Worm (Caenorhabditis elegans) whole organism, L3 larva: ENCODE measurements around the gene dis-3.
A peak's percentile ranks its signal among the peaks of the same experiment; 100 is the strongest.

Source experiments
- R02D3.7 ChIP-seq: fragments of 150-350 bp; optimal IDR thresholded peaks from 2 replicates; lab custom pipeline; 2014; ENCODE audit warnings: missing biosample characterization, missing genetic modification characterization
- ZK546.5 ChIP-seq: sonication (generic microtip); optimal IDR thresholded peaks from 2 replicates; lab custom pipeline; 2017; ENCODE audit warnings: missing biosample characterization, missing genetic modification characterization
- aly-2 ChIP-seq: fragments of 150-350 bp; optimal IDR thresholded peaks from 2 replicates; lab custom pipeline; 2014; ENCODE audit warnings: missing biosample characterization, missing genetic modification characterization
- ama-1 ChIP-seq: fragments of 150-350 bp; optimal IDR thresholded peaks from 2 replicates; lab custom pipeline; 2018
- ceh-16 ChIP-seq: sonication (generic microtip); optimal IDR thresholded peaks from 2 replicates; lab custom pipeline; 2017; ENCODE audit warnings: missing biosample characterization, missing genetic modification characterization
- ceh-28 ChIP-seq: fragments of 150-350 bp; optimal IDR thresholded peaks from 2 replicates; lab custom pipeline; 2014; ENCODE audit warnings: missing biosample characterization, missing genetic modification reagents, missing genetic modification characterization
- ceh-82 ChIP-seq: fragments of 150-350 bp; optimal IDR thresholded peaks from 2 replicates; lab custom pipeline; 2014; ENCODE audit warnings: missing biosample characterization, missing genetic modification characterization
- ceh-9 ChIP-seq: sonication (generic microtip); optimal IDR thresholded peaks from 2 replicates; lab custom pipeline; 2018; ENCODE audit warnings: missing biosample characterization, missing genetic modification characterization
- daf-12 ChIP-seq: fragments of 150-350 bp; optimal IDR thresholded peaks from 2 replicates; lab custom pipeline; 2014; ENCODE audit warnings: missing biosample characterization, missing genetic modification reagents, missing genetic modification characterization
- egl-27 ChIP-seq: sonication (generic microtip); optimal IDR thresholded peaks from 4 replicates; lab custom pipeline; 2017; ENCODE audit warnings: missing biosample characterization, missing genetic modification reagents, missing genetic modification characterization
- egl-5 ChIP-seq: fragments of 150-350 bp; optimal IDR thresholded peaks from 2 replicates; lab custom pipeline; 2017; ENCODE audit warnings: missing biosample characterization, missing genetic modification reagents, missing genetic modification characterization, inconsistent platforms
- elt-1 ChIP-seq: fragments of 150-350 bp; optimal IDR thresholded peaks from 2 replicates; lab custom pipeline; 2014; ENCODE audit warnings: missing biosample characterization, missing genetic modification characterization
- elt-2 ChIP-seq: sonication (generic microtip); optimal IDR thresholded peaks from 2 replicates; lab custom pipeline; 2016; ENCODE audit warnings: missing genetic modification reagents, mild to moderate bottlenecking, missing genetic modification characterization, missing compliant biosample characterization
- elt-3 ChIP-seq, 3 experiments: fragments of 150-350 bp in 1 of 3; sonication (generic microtip) in 2 of 3; optimal IDR thresholded peaks; 2 replicates in 2 of 3; 4 replicates in 1 of 3; lab custom pipeline; 2014 to 2017; ENCODE audit warnings: missing biosample characterization in 3 of 3, missing genetic modification characterization in 3 of 3
- eor-1 ChIP-seq, 2 experiments: fragments of 150-350 bp; optimal IDR thresholded peaks; 2 replicates each; lab custom pipeline; 2014 to 2018; ENCODE audit warnings: missing biosample characterization in 2 of 2, missing genetic modification characterization in 2 of 2
- fkh-10 ChIP-seq: sonication (generic microtip); optimal IDR thresholded peaks from 2 replicates; lab custom pipeline; 2017; ENCODE audit warnings: missing biosample characterization, missing genetic modification reagents, missing genetic modification characterization
- fkh-2 ChIP-seq: fragments of 150-350 bp; optimal IDR thresholded peaks from 2 replicates; lab custom pipeline; 2014; ENCODE audit warnings: missing biosample characterization, missing genetic modification reagents, missing genetic modification characterization
- fos-1 ChIP-seq: fragments of 150-350 bp; optimal IDR thresholded peaks from 2 replicates; lab custom pipeline; 2014; ENCODE audit warnings: missing biosample characterization, missing genetic modification characterization
- hmg-11 ChIP-seq: sonication (generic microtip); optimal IDR thresholded peaks from 2 replicates; lab custom pipeline; 2016; ENCODE audit warnings: missing genetic modification characterization, missing compliant biosample characterization
- jun-1 ChIP-seq: fragments of 150-350 bp; optimal IDR thresholded peaks from 2 replicates; lab custom pipeline; 2014; ENCODE audit warnings: missing biosample characterization, missing genetic modification reagents, missing genetic modification characterization
- lin-15B ChIP-seq: fragments of 150-350 bp; optimal IDR thresholded peaks from 2 replicates; lab custom pipeline; 2014; ENCODE audit warnings: missing biosample characterization, missing genetic modification characterization
- lin-39 ChIP-seq: fragments of 150-350 bp; optimal IDR thresholded peaks from 2 replicates; lab custom pipeline; 2018; ENCODE audit warnings: missing biosample characterization, missing genetic modification reagents, missing genetic modification characterization
- lsy-12 ChIP-seq: sonication (generic microtip); optimal IDR thresholded peaks from 2 replicates; lab custom pipeline; 2016; ENCODE audit warnings: mild to moderate bottlenecking, missing genetic modification characterization, missing compliant biosample characterization
- mdl-1 ChIP-seq: fragments of 150-350 bp; optimal IDR thresholded peaks from 2 replicates; lab custom pipeline; 2014; ENCODE audit warnings: missing biosample characterization, missing genetic modification characterization
- mml-1 ChIP-seq: fragments of 150-350 bp; sonication (generic microtip); optimal IDR thresholded peaks from 3 replicates; lab custom pipeline; 2014; ENCODE audit warnings: missing biosample characterization, missing genetic modification characterization
- nfya-1 ChIP-seq: sonication (generic microtip); optimal IDR thresholded peaks from 2 replicates; lab custom pipeline; 2017; ENCODE audit warnings: missing genetic modification characterization, mild to moderate bottlenecking, missing compliant biosample characterization, antibody characterized with exemption, moderate library complexity; ENCODE audit not compliant: insufficient read depth
- nhr-11 ChIP-seq: fragments of 150-350 bp; optimal IDR thresholded peaks from 2 replicates; lab custom pipeline; 2014; ENCODE audit warnings: missing biosample characterization, missing genetic modification characterization
- nhr-12 ChIP-seq: fragments of 150-350 bp; optimal IDR thresholded peaks from 2 replicates; lab custom pipeline; 2014; ENCODE audit warnings: missing biosample characterization, missing genetic modification characterization
- nhr-23 ChIP-seq: fragments of 150-350 bp; optimal IDR thresholded peaks from 2 replicates; lab custom pipeline; 2014; ENCODE audit warnings: missing biosample characterization, missing genetic modification reagents, missing genetic modification characterization
- nhr-237 ChIP-seq: fragments of 150-350 bp; optimal IDR thresholded peaks from 2 replicates; lab custom pipeline; 2014; ENCODE audit warnings: missing biosample characterization, missing genetic modification characterization
- nhr-25 ChIP-seq: sonication (generic microtip); optimal IDR thresholded peaks from 2 replicates; lab custom pipeline; 2017; ENCODE audit warnings: missing biosample characterization, missing genetic modification characterization
- nhr-28 ChIP-seq: fragments of 150-350 bp; optimal IDR thresholded peaks from 2 replicates; lab custom pipeline; 2014; ENCODE audit warnings: missing biosample characterization, missing genetic modification characterization
- nhr-43 ChIP-seq: sonication (generic microtip); optimal IDR thresholded peaks from 2 replicates; lab custom pipeline; 2016; ENCODE audit warnings: mild to moderate bottlenecking, missing genetic modification characterization, missing compliant biosample characterization; ENCODE audit not compliant: poor library complexity, severe bottlenecking
- nhr-67 ChIP-seq: fragments of 150-350 bp; optimal IDR thresholded peaks from 2 replicates; lab custom pipeline; 2014; ENCODE audit warnings: missing biosample characterization, missing genetic modification characterization
- nhr-76 ChIP-seq: fragments of 150-350 bp; sonication (generic microtip); optimal IDR thresholded peaks from 5 replicates; lab custom pipeline; 2014; ENCODE audit warnings: missing biosample characterization, missing genetic modification characterization
- nhr-77 ChIP-seq: fragments of 150-350 bp; optimal IDR thresholded peaks from 2 replicates; lab custom pipeline; 2014; ENCODE audit warnings: missing biosample characterization, missing genetic modification characterization
- pha-4 ChIP-seq: fragments of 150-350 bp; optimal IDR thresholded peaks from 2 replicates; lab custom pipeline; 2014; ENCODE audit warnings: missing biosample characterization, missing genetic modification reagents, missing genetic modification characterization
- pqm-1 ChIP-seq: fragments of 150-350 bp; optimal IDR thresholded peaks from 2 replicates; lab custom pipeline; 2017; ENCODE audit warnings: missing biosample characterization, missing genetic modification characterization, inconsistent platforms
- sea-2 ChIP-seq: fragments of 150-350 bp; sonication (generic microtip); optimal IDR thresholded peaks from 4 replicates; lab custom pipeline; 2014; ENCODE audit warnings: missing biosample characterization, missing genetic modification reagents, missing genetic modification characterization
- skn-1 ChIP-seq: fragments of 150-350 bp; optimal IDR thresholded peaks from 2 replicates; lab custom pipeline; 2014; ENCODE audit warnings: missing biosample characterization, missing genetic modification characterization
- snpc-4 ChIP-seq: fragments of 150-350 bp; optimal IDR thresholded peaks from 2 replicates; lab custom pipeline; 2014; ENCODE audit warnings: missing biosample characterization, missing genetic modification characterization
- tbx-2 ChIP-seq: sonication (generic microtip); optimal IDR thresholded peaks from 2 replicates; lab custom pipeline; 2016; ENCODE audit warnings: mild to moderate bottlenecking, missing genetic modification characterization, missing compliant biosample characterization
- unc-39 ChIP-seq: sonication (generic microtip); optimal IDR thresholded peaks from 4 replicates; lab custom pipeline; 2017; ENCODE audit warnings: missing biosample characterization, missing genetic modification characterization
- unc-62 ChIP-seq: fragments of 150-350 bp; sonication (generic microtip); optimal IDR thresholded peaks from 4 replicates; lab custom pipeline; 2014; ENCODE audit warnings: missing biosample characterization, missing genetic modification reagents, missing genetic modification characterization
- zag-1 ChIP-seq: fragments of 150-350 bp; optimal IDR thresholded peaks from 2 replicates; lab custom pipeline; 2014; ENCODE audit warnings: missing biosample characterization, missing genetic modification characterization
- ztf-11 ChIP-seq: fragments of 150-350 bp; optimal IDR thresholded peaks from 2 replicates; lab custom pipeline; 2014; ENCODE audit warnings: missing biosample characterization, missing genetic modification characterization
- ztf-4 ChIP-seq: fragments of 150-350 bp; optimal IDR thresholded peaks from 2 replicates; lab custom pipeline; 2014; ENCODE audit warnings: missing biosample characterization, missing genetic modification characterization

dis-3 gene

ce11 chrIV:10151439-10151997 lies 54.5 kb downstream of the dis-3 start, which contains the start of gene copg-1:
TSS of gene copg-1 (plus strand) at chrIV:10151947.
- no peak for TF ChIP-seq R02D3.7
- TF ChIP-seq elt-2 (tag; lab: Kevin White, UChicago) = no peak
- no peak for TF ChIP-seq nhr-76 (tag; lab: Kevin White, UChicago)
- peak; percentile 31 for TF ChIP-seq nhr-43 (tag; lab: Kevin White, UChicago)
- no peak for TF ChIP-seq jun-1 (tag; lab: Kevin White, UChicago)
- TF ChIP-seq ceh-9 (tag; lab: Kevin White, UChicago) = no peak
- TF ChIP-seq pha-4 = peak; percentile 66
- TF ChIP-seq ZK546.5 (tag; lab: Kevin White, UChicago) = no peak
- TF ChIP-seq nhr-67 (tag; lab: Kevin White, UChicago) = no peak
- no peak for TF ChIP-seq fkh-10
- TF ChIP-seq snpc-4 (tag; lab: Kevin White, UChicago) = peak; percentile 51
- no peak for TF ChIP-seq ceh-82 (tag; lab: Kevin White, UChicago)
- TF ChIP-seq skn-1 (tag; lab: Kevin White, UChicago) = no peak
- peak; percentile 43 for TF ChIP-seq lin-15B (tag; lab: Kevin White, UChicago)
- no peak for TF ChIP-seq ztf-4 (tag; lab: Kevin White, UChicago)
- peak; percentile 19 for TF ChIP-seq pqm-1 (tag; lab: Kevin White, UChicago)
- TF ChIP-seq mml-1 (tag; lab: Kevin White, UChicago) = no peak
- no peak for TF ChIP-seq fkh-2 (tag; lab: Kevin White, UChicago)
- no peak for TF ChIP-seq lsy-12 (tag; lab: Kevin White, UChicago)
- no peak for TF ChIP-seq ama-1
- TF ChIP-seq nhr-237 (tag; lab: Kevin White, UChicago) = no peak
- TF ChIP-seq nhr-23 = peak; percentile 63
- TF ChIP-seq zag-1 (tag; lab: Kevin White, UChicago) = no peak
- no peak for TF ChIP-seq ceh-28 (tag; lab: Kevin White, UChicago)
- no peak for TF ChIP-seq sea-2
- TF ChIP-seq nfya-1 (tag; lab: Kevin White, UChicago) = peak; percentile 77
- TF ChIP-seq lin-39 (tag; lab: Kevin White, UChicago) = no peak
- no peak for TF ChIP-seq egl-5 (tag; lab: Kevin White, UChicago)
- TF ChIP-seq ztf-11 = no peak
- TF ChIP-seq daf-12 = no peak
- TF ChIP-seq eor-1 (tag; optimal IDR thresholded peaks at IDR 0.05; lab: Kevin White, UChicago) = no peak
- TF ChIP-seq aly-2 (tag; lab: Kevin White, UChicago) = no peak
- TF ChIP-seq elt-3 (tag; optimal IDR thresholded peaks at IDR 0.05; lab: Kevin White, UChicago) = no peak
- TF ChIP-seq mdl-1 (tag; lab: Kevin White, UChicago) = no peak
- TF ChIP-seq fos-1 (tag; lab: Kevin White, UChicago) = no peak
- no peak for TF ChIP-seq nhr-28 (tag; lab: Kevin White, UChicago)
- peak; percentile 4 for TF ChIP-seq nhr-25 (tag; lab: Kevin White, UChicago)
- peak; percentile 75 for TF ChIP-seq hmg-11 (tag; lab: Kevin White, UChicago)
- no peak for TF ChIP-seq unc-62
- TF ChIP-seq egl-27 = no peak
- no peak for TF ChIP-seq nhr-77
- TF ChIP-seq nhr-11 (tag; lab: Kevin White, UChicago) = no peak
- no peak for TF ChIP-seq ceh-16 (tag; lab: Kevin White, UChicago)
- TF ChIP-seq elt-1 (tag; lab: Kevin White, UChicago) = no peak
- TF ChIP-seq unc-39 (tag; lab: Kevin White, UChicago) = no peak
- TF ChIP-seq tbx-2 (tag; lab: Kevin White, UChicago) = no peak
- TF ChIP-seq nhr-12 (tag; lab: Kevin White, UChicago) = no peak
